Fruit fly (Drosophila melanogaster) whole organism, embryonic: ENCODE data around the gene Rabex-5.

Experiments used
- Awh ChIP-seq: fragments of 200-800 bp; sonication (Bioruptor generic); IDR thresholded peaks from 2 replicates; pipeline ENCODE4, ENCODE4 v1.3.6; 2022; ENCODE audit warnings: missing biosample characterization, missing genetic modification characterization
- BtbVII ChIP-seq: fragments of 200-800 bp; sonication (Bioruptor generic); optimal IDR thresholded peaks from 3 replicates; lab custom pipeline; 2017; ENCODE audit warnings: missing biosample characterization, mild to moderate bottlenecking, missing genetic modification characterization
- C15 ChIP-seq: fragments of 200-800 bp; sonication (Bioruptor generic); IDR thresholded peaks from 3 replicates; pipeline ENCODE4 v1.3.6; 2022; ENCODE audit warnings: missing biosample characterization, missing genetic modification characterization
- CG10979 ChIP-seq: fragments of 200-800 bp; sonication (Bioruptor generic); optimal IDR thresholded peaks from 2 replicates; lab custom pipeline; 2018; ENCODE audit warnings: missing biosample characterization, mild to moderate bottlenecking, missing genetic modification characterization, moderate library complexity
- CG11247 ChIP-seq: fragments of 200-800 bp; sonication (Bioruptor generic); IDR thresholded peaks from 2 replicates; pipeline ENCODE4 v1.3.6; 2022; ENCODE audit warnings: missing biosample characterization, missing genetic modification characterization
- CG12299 ChIP-seq: fragments of 200-800 bp; sonication (Bioruptor generic); optimal IDR thresholded peaks from 2 replicates; lab custom pipeline; 2018; ENCODE audit warnings: missing biosample characterization, mild to moderate bottlenecking, missing genetic modification characterization
- CG12942 ChIP-seq: fragments of 200-800 bp; sonication (Bioruptor generic); optimal IDR thresholded peaks from 3 replicates; lab custom pipeline; 2016; ENCODE audit warnings: missing biosample characterization, missing genetic modification characterization
- CG13296 ChIP-seq: fragments of 200-800 bp; sonication (Bioruptor generic); optimal IDR thresholded peaks from 3 replicates; lab custom pipeline; 2018; ENCODE audit warnings: missing biosample characterization, mild to moderate bottlenecking, missing genetic modification characterization
- CG14667 ChIP-seq: fragments of 200-800 bp; sonication (Bioruptor generic); IDR thresholded peaks from 2 replicates; pipeline ENCODE4 v1.3.6; 2022; ENCODE audit warnings: missing biosample characterization, missing genetic modification characterization
- CG15073 ChIP-seq: fragments of 200-800 bp; sonication (Bioruptor generic); optimal IDR thresholded peaks from 2 replicates; lab custom pipeline; 2016; ENCODE audit warnings: missing biosample characterization, missing genetic modification characterization
- CG1529 ChIP-seq: fragments of 200-800 bp; sonication (Bioruptor generic); optimal IDR thresholded peaks from 3 replicates; lab custom pipeline; 2018; ENCODE audit warnings: missing biosample characterization, missing genetic modification characterization
- CG17829 ChIP-seq: fragments of 200-800 bp; optimal IDR thresholded peaks from 2 replicates; lab custom pipeline; 2019; ENCODE audit warnings: missing biosample characterization, mild to moderate bottlenecking, missing genetic modification characterization, moderate library complexity
- CG2120 ChIP-seq: fragments of 200-800 bp; sonication (Bioruptor generic); optimal IDR thresholded peaks from 3 replicates; lab custom pipeline; 2016; ENCODE audit warnings: missing biosample characterization, missing genetic modification characterization
- CG33557 ChIP-seq: fragments of 200-800 bp; sonication (Bioruptor generic); optimal IDR thresholded peaks from 2 replicates; lab custom pipeline; 2019; ENCODE audit warnings: missing biosample characterization, mild to moderate bottlenecking, missing genetic modification characterization, moderate library complexity
- CG34224 ChIP-seq: fragments of 200-800 bp; sonication (Bioruptor generic); IDR thresholded peaks from 3 replicates; pipeline ENCODE4 v1.3.6; 2022; ENCODE audit warnings: missing biosample characterization, missing genetic modification characterization; ENCODE audit not compliant: partially characterized antibody
- CG4328 ChIP-seq: fragments of 200-800 bp; sonication (Bioruptor generic); optimal IDR thresholded peaks from 3 replicates; lab custom pipeline; 2017; ENCODE audit warnings: missing biosample characterization, missing genetic modification reagents, missing genetic modification characterization
- CG4730 ChIP-seq: fragments of 200-800 bp; sonication (Bioruptor generic); IDR thresholded peaks from 2 replicates; pipeline ENCODE4 v1.3.6; 2022; ENCODE audit warnings: missing biosample characterization, missing genetic modification characterization
- CG6654 ChIP-seq: fragments of 200-800 bp; sonication (Bioruptor generic); optimal IDR thresholded peaks from 2 replicates; lab custom pipeline; 2017; ENCODE audit warnings: missing biosample characterization, mild to moderate bottlenecking, missing genetic modification characterization
- CrebB ChIP-seq: fragments of 200-800 bp; sonication (Bioruptor generic); optimal IDR thresholded peaks from 3 replicates; lab custom pipeline; 2018; ENCODE audit warnings: missing biosample characterization, mild to moderate bottlenecking, missing genetic modification characterization
- Fer3 ChIP-seq: fragments of 200-800 bp; sonication (Bioruptor generic); optimal IDR thresholded peaks from 2 replicates; lab custom pipeline; 2018; ENCODE audit warnings: missing biosample characterization, mild to moderate bottlenecking, missing genetic modification characterization, moderate library complexity
- Kr ChIP-seq: fragments of 200-800 bp; sonication (Bioruptor generic); optimal IDR thresholded peaks from 2 replicates; lab custom pipeline; 2017; ENCODE audit warnings: missing biosample characterization, mild to moderate bottlenecking, missing genetic modification characterization
- Med ChIP-seq: fragments of 200-800 bp; sonication (Bioruptor generic); peaks from one replicate; lab custom pipeline; 2016; ENCODE audit warnings: missing biosample characterization, missing genetic modification characterization, mild to moderate bottlenecking, inconsistent platforms, moderate library complexity
- Nf-YC ChIP-seq: fragments of 200-800 bp; optimal IDR thresholded peaks from 3 replicates; lab custom pipeline; 2019; ENCODE audit warnings: missing biosample characterization, mild to moderate bottlenecking, missing genetic modification characterization, moderate library complexity
- Pdp1 ChIP-seq, 2 experiments: fragments of 200-800 bp; sonication (Bioruptor generic); optimal IDR thresholded peaks; 3 replicates each; lab custom pipeline; 2016; ENCODE audit warnings: missing biosample characterization in 2 of 2, missing genetic modification characterization in 2 of 2, mild to moderate bottlenecking in 1 of 2, moderate library complexity in 1 of 2
- Taf1 ChIP-seq: fragments of 200-800 bp; sonication (Bioruptor generic); IDR thresholded peaks from 2 replicates; pipeline ENCODE4 v1.3.6; 2022; ENCODE audit warnings: missing biosample characterization, missing genetic modification characterization
- Trl ChIP-seq, 3 experiments: fragments of >200 bp in 2 of 3; fragments of 200-800 bp in 1 of 3; sonication (Bioruptor generic) in 1 of 3; optimal IDR thresholded peaks; 2 replicates in 1 of 3; 3 replicates in 2 of 3; lab custom pipeline; 2016 to 2017; ENCODE audit warnings: missing biosample characterization in 1 of 3, missing genetic modification characterization in 1 of 3
- Xbp1 ChIP-seq: fragments of 200-800 bp; sonication (Bioruptor generic); optimal IDR thresholded peaks from 3 replicates; lab custom pipeline; 2016; ENCODE audit warnings: missing biosample characterization, mild to moderate bottlenecking, missing genetic modification characterization
- Xrp1 ChIP-seq: fragments of 200-800 bp; sonication (Bioruptor generic); IDR thresholded peaks from 2 replicates; pipeline ENCODE4 v1.3.6; 2022; ENCODE audit warnings: missing biosample characterization, missing genetic modification characterization
- chm ChIP-seq: fragments of 200-800 bp; sonication (Bioruptor generic); IDR thresholded peaks from 2 replicates; pipeline ENCODE4 v1.3.6; 2022; ENCODE audit warnings: missing biosample characterization, missing genetic modification characterization
- chn ChIP-seq: fragments of 200-800 bp; sonication (Bioruptor generic); optimal IDR thresholded peaks from 2 replicates; lab custom pipeline; 2016; ENCODE audit warnings: missing biosample characterization, missing genetic modification characterization
- en ChIP-seq: fragments of 200-800 bp; sonication (Bioruptor generic); optimal IDR thresholded peaks from 2 replicates; lab custom pipeline; 2016; ENCODE audit warnings: missing biosample characterization, missing genetic modification characterization
- esg ChIP-seq: fragments of 200-800 bp; sonication (Bioruptor generic); conservative IDR thresholded peaks from 2 replicates; pipeline ENCODE4 v1.3.6; 2022; ENCODE audit warnings: missing biosample characterization, missing genetic modification characterization
- fd96Cb ChIP-seq: fragments of 200-800 bp; sonication (Bioruptor generic); optimal IDR thresholded peaks from 2 replicates; lab custom pipeline; 2018; ENCODE audit warnings: missing biosample characterization, mild to moderate bottlenecking, missing genetic modification characterization, moderate library complexity
- ftz-f1 ChIP-seq: fragments of 200-800 bp; sonication (Bioruptor generic); optimal IDR thresholded peaks from 2 replicates; lab custom pipeline; 2016; ENCODE audit warnings: missing biosample characterization, missing genetic modification characterization
- gfzf ChIP-seq: fragments of 200-800 bp; sonication (Bioruptor generic); optimal IDR thresholded peaks from 2 replicates; lab custom pipeline; 2016; ENCODE audit warnings: missing biosample characterization, mild to moderate bottlenecking, missing genetic modification characterization, moderate library complexity
- her ChIP-seq: fragments of 200-800 bp; sonication (Bioruptor generic); optimal IDR thresholded peaks from 2 replicates; lab custom pipeline; 2016; ENCODE audit warnings: missing biosample characterization, missing genetic modification characterization
- insv ChIP-seq, 2 experiments: fragments of 200-800 bp; sonication (Bioruptor generic); optimal IDR thresholded peaks; 3 replicates each; lab custom pipeline; 2016 to 2018; ENCODE audit warnings: missing biosample characterization in 2 of 2, missing genetic modification characterization in 2 of 2
- kay ChIP-seq: fragments of 200-800 bp; sonication (Bioruptor generic); optimal IDR thresholded peaks from 2 replicates; lab custom pipeline; 2016; ENCODE audit warnings: missing biosample characterization, missing genetic modification characterization
- lov ChIP-seq, 2 experiments: fragments of 200-800 bp in 1 of 2; fragments of >200 bp in 1 of 2; sonication (Bioruptor generic) in 1 of 2; IDR thresholded peaks in 1 of 2; optimal IDR thresholded peaks in 1 of 2; 2 replicates in 1 of 2; 3 replicates in 1 of 2; pipeline versions ENCODE4 v1.3.6 to Lab custom; 2017 to 2022; ENCODE audit warnings: missing biosample characterization in 1 of 2, missing genetic modification characterization in 1 of 2
- otp ChIP-seq: fragments of 200-800 bp; sonication (Bioruptor generic); IDR thresholded peaks from 3 replicates; pipeline ENCODE4, ENCODE4 v1.3.6; 2022; ENCODE audit warnings: missing biosample characterization, missing genetic modification characterization
- pho ChIP-seq: fragments of 200-800 bp; sonication (Bioruptor generic); optimal IDR thresholded peaks from 2 replicates; lab custom pipeline; 2016; ENCODE audit warnings: missing biosample characterization, missing genetic modification characterization
- prd ChIP-seq, 3 experiments: fragments of >200 bp in 2 of 3; fragments of 200-800 bp in 1 of 3; sonication (Bioruptor generic) in 1 of 3; optimal IDR thresholded peaks in 2 of 3; IDR thresholded peaks in 1 of 3; 2 replicates in 2 of 3; 3 replicates in 1 of 3; pipeline versions ENCODE4 v1.3.6 to Lab custom; 2017 to 2022; ENCODE audit warnings: missing biosample characterization in 1 of 3, missing genetic modification characterization in 1 of 3
- sima ChIP-seq: fragments of 200-800 bp; sonication (Bioruptor generic); optimal IDR thresholded peaks from 2 replicates; lab custom pipeline; 2016; ENCODE audit warnings: missing biosample characterization, missing genetic modification characterization
- slbo ChIP-seq: fragments of 200-800 bp; sonication (Bioruptor generic); IDR thresholded peaks from 2 replicates; pipeline ENCODE4 v1.3.6; 2022; ENCODE audit warnings: missing biosample characterization, missing genetic modification characterization
- stwl ChIP-seq: fragments of 200-800 bp; sonication (Bioruptor generic); optimal IDR thresholded peaks from 3 replicates; lab custom pipeline; 2018; ENCODE audit warnings: missing biosample characterization, mild to moderate bottlenecking, missing genetic modification characterization, moderate library complexity
- usp ChIP-seq: fragments of >200 bp; optimal IDR thresholded peaks from 2 replicates; lab custom pipeline; 2017; ENCODE audit warnings: missing biosample characterization, missing genetic modification characterization
- zfh1 ChIP-seq: fragments of 200-800 bp; sonication (Bioruptor generic); IDR thresholded peaks from 3 replicates; pipeline ENCODE4 v1.3.6; 2022; ENCODE audit warnings: missing biosample characterization, missing genetic modification characterization

Rabex-5 gene

dm6 chr3L:1313039-1313766 is 17.5 kb downstream of the Rabex-5 start, which contains the start of the genes sturkopf and Herc4 (continued):
- TF ChIP-seq lov (optimal IDR thresholded peaks at IDR 0.05; lab: Kevin White, UChicago) (no peak), lov (GFP tag; IDR thresholded peaks at IDR 0.05; lab: Robert Waterston, UW) (no peak), Kr (no peak), CrebB (tag; lab: Kevin White, UChicago) (no peak), Nf-YC (peak; percentile 84), Fer3 (peak; percentile 41), stwl (tag; lab: Kevin White, UChicago) (peak; percentile 65), Xrp1 (GFP tag; lab: Robert Waterston, UW) (0 out of 2 replicates have a peak, but pooled peaks have one; percentile 46), CG2120 (GFP tag; lab: Kevin White, UChicago) (peak; percentile 87), CG11247 (GFP tag; lab: Robert Waterston, UW) (peak; percentile 25; the same call in 1 of the 2 replicates), Xbp1 (GFP tag; lab: Kevin White, UChicago) (peak; percentile 80), chn (GFP tag; lab: Kevin White, UChicago) (peak; percentile 59), usp (GFP tag; lab: Kevin White, UChicago) (no peak), CG12299 (no peak), zfh1 (GFP tag; lab: Robert Waterston, UW) (peak; percentile 52; the same call in 2 of the 3 replicates), CG14667 (GFP tag; lab: Robert Waterston, UW) (0 out of 2 replicates have a peak, but pooled peaks have one; percentile 24), slbo (GFP tag; lab: Robert Waterston, UW) (peak; percentile 80), esg (GFP tag; lab: Robert Waterston, UW) (peak; percentile 60; the same call in 1 of the 2 replicates), chm (GFP tag; lab: Robert Waterston, UW) (0 out of 2 replicates have a peak, but pooled peaks have one; percentile 9), CG34224 (GFP tag; lab: Robert Waterston, UW) (no peak), CG33557 (GFP tag; lab: Kevin White, UChicago) (peak; percentile 65), en (GFP tag; lab: Kevin White, UChicago) (peak; percentile 83), CG4730 (GFP tag; lab: Robert Waterston, UW) (peak; percentile 50), CG12942 (GFP tag; lab: Kevin White, UChicago) (peak; percentile 60), fd96Cb (tag; lab: Kevin White, UChicago) (peak; percentile 8), CG17829 (peak; percentile 67), CG6654 (no peak), CG10979 (tag; lab: Kevin White, UChicago) (peak; percentile 40), BtbVII (peak; percentile 48), C15 (GFP tag; lab: Robert Waterston, UW) (no peak), Awh (GFP tag; lab: Robert Waterston, UW) (no peak), CG1529 (GFP tag; lab: Kevin White, UChicago) (peak; percentile 25), prd (optimal IDR thresholded peaks at IDR 0.05; lab: Kevin White, UChicago) (no peak), prd (GFP tag; IDR thresholded peaks at IDR 0.05; lab: Robert Waterston, UW) (peak; percentile 62; the same call in 2 of the 3 replicates), Trl (optimal IDR thresholded peaks at IDR 0.05; lab: Kevin White, UChicago) (no peak), Trl (GFP tag; optimal IDR thresholded peaks at IDR 0.05; lab: Kevin White, UChicago) (peak; percentile 87), sima (GFP tag; lab: Kevin White, UChicago) (peak; percentile 8), pho (GFP tag; lab: Kevin White, UChicago) (peak; percentile 89), Med (peak; percentile 92), CG4328 (GFP tag; lab: Kevin White, UChicago) (peak; percentile 58), Taf1 (peak; percentile 10; the same call in 1 of the 2 replicates), gfzf (peak; percentile 46), her (peak; percentile 76), otp (no peak), CG13296 (GFP tag; lab: Kevin White, UChicago) (peak; percentile 55), Pdp1 (GFP tag; optimal IDR thresholded peaks at IDR 0.05; lab: Kevin White, UChicago) (peak; percentile 60 to 87), CG15073 (no peak), ftz-f1 (peak; percentile 64), insv (GFP tag; optimal IDR thresholded peaks at IDR 0.05; lab: Kevin White, UChicago) (peak in 1 of 2 experiments; percentile 64), kay (GFP tag; lab: Kevin White, UChicago) (peak; percentile 77)
